Fruit fly (Drosophila melanogaster) Kc167 (cell line): ENCODE measurements around the gene Mical.

ENCODE experiments used
- Myc ChIP-seq: fragments of >200 bp; optimal IDR thresholded peaks from 2 replicates; lab custom pipeline; 2017; ENCODE audit warnings: missing external identifiers
- Sin3A ChIP-seq: fragments of >200 bp; optimal IDR thresholded peaks from 2 replicates; lab custom pipeline; 2018; ENCODE audit warnings: missing external identifiers
- h ChIP-seq: fragments of >200 bp; optimal IDR thresholded peaks from 3 replicates; lab custom pipeline; 2018; ENCODE audit warnings: missing external identifiers
- insv ChIP-seq: fragments of >200 bp; optimal IDR thresholded peaks from 3 replicates; lab custom pipeline; 2018; ENCODE audit warnings: missing external identifiers
- psq ChIP-seq: fragments of >200 bp; optimal IDR thresholded peaks from 2 replicates; lab custom pipeline; 2017; ENCODE audit warnings: missing external identifiers
- ttk ChIP-seq: sonication (Bioruptor generic); optimal IDR thresholded peaks from 2 replicates; lab custom pipeline; 2017; ENCODE audit warnings: missing external identifiers

Gene Mical

dm6 chr3R:10042664-10043372, at the start of gene Mical, which contains the start of gene CG3909:
Gene Mical, minus strand, starts transcription at chr3R:10042895.
Gene CG3909, plus strand, starts transcription at chr3R:10043270.
- TF ChIP-seq Myc (lab: Kevin White, UChicago) (no peak), psq (no peak), ttk (lab: Kevin White, UChicago) (no peak), Sin3A (lab: Kevin White, UChicago) (no peak), insv (no peak), h (lab: Kevin White, UChicago) (no peak)

- TF ChIP-seq ttk (lab: Kevin White, UChicago) (no peak), insv (no peak), Myc (lab: Kevin White, UChicago) (no peak), Sin3A (lab: Kevin White, UChicago) (no peak), psq (no peak), h (lab: Kevin White, UChicago) (no peak)
Measured at dm6 chr3R:10091513-10091912, 48.8 kb upstream of the Mical start.

dm6 chr3R:10090906-10091305, 48.2 kb upstream of the Mical start:
- TF ChIP-seq h (lab: Kevin White, UChicago) = no peak
- TF ChIP-seq psq = no peak
- no peak for TF ChIP-seq ttk (lab: Kevin White, UChicago)
- no peak for TF ChIP-seq Myc (lab: Kevin White, UChicago)
- no peak for TF ChIP-seq insv
- no peak for TF ChIP-seq Sin3A (lab: Kevin White, UChicago)

- no peak for TF ChIP-seq psq
- no peak for TF ChIP-seq h (lab: Kevin White, UChicago)
- TF ChIP-seq Myc (lab: Kevin White, UChicago) = no peak
- no peak for TF ChIP-seq ttk (lab: Kevin White, UChicago)
- TF ChIP-seq Sin3A (lab: Kevin White, UChicago) = no peak
- TF ChIP-seq insv = no peak
Measured at dm6 chr3R:10089171-10089664, 46.5 kb upstream of the Mical start.

dm6 chr3R:10087206-10087927, 44.7 kb upstream of the Mical start:
- no peak for TF ChIP-seq insv
- no peak for TF ChIP-seq Sin3A (lab: Kevin White, UChicago)

dm6 chr3R:10086683-10087082, 44.0 kb upstream of the Mical start:
- TF ChIP-seq psq = no peak
- no peak for TF ChIP-seq Myc (lab: Kevin White, UChicago)
- no peak for TF ChIP-seq Sin3A (lab: Kevin White, UChicago)
- no peak for TF ChIP-seq h (lab: Kevin White, UChicago)
- no peak for TF ChIP-seq insv
- no peak for TF ChIP-seq ttk (lab: Kevin White, UChicago)

- no peak for TF ChIP-seq h (lab: Kevin White, UChicago)
Measured at dm6 chr3R:10086222-10086621, 43.5 kb upstream of the Mical start.

- TF ChIP-seq psq (no peak), h (lab: Kevin White, UChicago) (no peak), ttk (lab: Kevin White, UChicago) (no peak), Sin3A (lab: Kevin White, UChicago) (no peak), Myc (lab: Kevin White, UChicago) (no peak), insv (no peak)
Measured at dm6 chr3R:10084914-10085313, 42.2 kb upstream of the Mical start.

- TF ChIP-seq Sin3A (lab: Kevin White, UChicago) (no peak), ttk (lab: Kevin White, UChicago) (no peak), psq (no peak), Myc (lab: Kevin White, UChicago) (no peak), h (lab: Kevin White, UChicago) (no peak), insv (no peak)
Measured at dm6 chr3R:10084179-10084647, 41.5 kb upstream of the Mical start.

dm6 chr3R:10083077-10083476, 40.4 kb upstream of the Mical start:
- TF ChIP-seq ttk (lab: Kevin White, UChicago) (no peak), insv (no peak), psq (no peak), h (lab: Kevin White, UChicago) (no peak), Sin3A (lab: Kevin White, UChicago) (no peak), Myc (lab: Kevin White, UChicago) (no peak)

- TF ChIP-seq psq (no peak), Sin3A (lab: Kevin White, UChicago) (no peak), h (lab: Kevin White, UChicago) (no peak)
Measured at dm6 chr3R:10082549-10083075, 39.9 kb upstream of the Mical start.

dm6 chr3R:10081469-10082111, 38.9 kb upstream of the Mical start:
- TF ChIP-seq Myc (lab: Kevin White, UChicago) (no peak), Sin3A (lab: Kevin White, UChicago) (no peak), h (lab: Kevin White, UChicago) (no peak), insv (no peak), psq (no peak), ttk (lab: Kevin White, UChicago) (no peak)
